Worm (Caenorhabditis elegans) whole organism, L4/young adult: ENCODE measurements around the gene B0403.3.

Experiments used
- W03F9.2 ChIP-seq: fragments of 150-350 bp; optimal IDR thresholded peaks from 2 replicates; lab custom pipeline; 2014; ENCODE audit warnings: missing biosample characterization, missing genetic modification characterization
- dao-5 ChIP-seq: sonication (generic microtip); optimal IDR thresholded peaks from 2 replicates; lab custom pipeline; 2016; ENCODE audit warnings: missing genotype, missing genetic modification characterization, moderate library complexity, missing compliant biosample characterization
- him-1 ChIP-seq: sonication (generic microtip); optimal IDR thresholded peaks from 2 replicates; lab custom pipeline; 2016; ENCODE audit warnings: missing genotype, missing genetic modification reagents, missing genetic modification characterization, missing compliant biosample characterization

ce11 chrX:7057357-7057756, 5.8 kb downstream of the B0403.3 start, which contains the start of gene B0403.5:
- TF ChIP-seq him-1 (tag; lab: Kevin White, UChicago), result no peak
- no peak for TF ChIP-seq dao-5
- no peak for TF ChIP-seq W03F9.2
